Worm (Caenorhabditis elegans) whole organism, L2 larva: ENCODE data around the gene F18A12.7.

Experiments used
- C34F6.9 ChIP-seq: fragments of 150-350 bp; optimal IDR thresholded peaks from 2 replicates; lab custom pipeline; 2014; ENCODE audit warnings: missing biosample characterization, missing genetic modification characterization
- R02D3.7 ChIP-seq: fragments of 150-350 bp; optimal IDR thresholded peaks from 2 replicates; lab custom pipeline; 2014; ENCODE audit warnings: missing biosample characterization, missing genetic modification characterization
- Y55F3AM.14 ChIP-seq: fragments of 200-800 bp; sonication (Bioruptor generic); optimal IDR thresholded peaks from 2 replicates; lab custom pipeline; 2018; ENCODE audit warnings: mild to moderate bottlenecking, missing genetic modification characterization, missing compliant biosample characterization
- ZK546.5 ChIP-seq: sonication (generic microtip); optimal IDR thresholded peaks from 2 replicates; lab custom pipeline; 2017; ENCODE audit warnings: missing biosample characterization, missing genetic modification characterization
- aly-2 ChIP-seq: fragments of 150-350 bp; optimal IDR thresholded peaks from 2 replicates; lab custom pipeline; 2014; ENCODE audit warnings: missing biosample characterization, missing genetic modification characterization
- ama-1 ChIP-seq: fragments of 150-350 bp; optimal IDR thresholded peaks from 2 replicates; lab custom pipeline; 2018; ENCODE audit warnings: inconsistent platforms
- ceh-16 ChIP-seq: fragments of 150-350 bp; optimal IDR thresholded peaks from 2 replicates; lab custom pipeline; 2014; ENCODE audit warnings: missing biosample characterization, missing genetic modification characterization
- ceh-82 ChIP-seq: fragments of 150-350 bp; optimal IDR thresholded peaks from 2 replicates; lab custom pipeline; 2014; ENCODE audit warnings: missing biosample characterization, missing genetic modification characterization
- crh-2 ChIP-seq: sonication (generic microtip); optimal IDR thresholded peaks from 2 replicates; lab custom pipeline; 2017; ENCODE audit warnings: missing biosample characterization, missing genetic modification characterization
- elt-3 ChIP-seq: sonication (generic microtip); optimal IDR thresholded peaks from 2 replicates; lab custom pipeline; 2017; ENCODE audit warnings: missing biosample characterization, missing genetic modification characterization
- fos-1 ChIP-seq: fragments of 150-350 bp; optimal IDR thresholded peaks from 2 replicates; lab custom pipeline; 2014; ENCODE audit warnings: missing biosample characterization, missing genetic modification characterization
- gmeb-1 ChIP-seq: fragments of 150-350 bp; optimal IDR thresholded peaks from 2 replicates; lab custom pipeline; 2014; ENCODE audit warnings: missing biosample characterization, missing genetic modification characterization
- lin-11 ChIP-seq: fragments of 150-350 bp; sonication (generic microtip); optimal IDR thresholded peaks from 2 replicates; lab custom pipeline; 2014; ENCODE audit warnings: missing biosample characterization, missing genetic modification characterization, inconsistent platforms, mixed read lengths
- lin-13 ChIP-seq: fragments of 150-350 bp; optimal IDR thresholded peaks from 2 replicates; lab custom pipeline; 2014; ENCODE audit warnings: missing biosample characterization, missing genetic modification reagents, missing genetic modification characterization
- lin-39 ChIP-seq: fragments of 150-350 bp; optimal IDR thresholded peaks from 2 replicates; lab custom pipeline; 2014; ENCODE audit warnings: missing biosample characterization, missing genetic modification reagents, missing genetic modification characterization
- lsy-2 ChIP-seq, 2 experiments: fragments of 150-350 bp in 1 of 2; sonication (generic microtip) in 1 of 2; optimal IDR thresholded peaks; 2 replicates each; lab custom pipeline; 2014 to 2017; ENCODE audit warnings: missing biosample characterization in 2 of 2, missing genetic modification characterization in 2 of 2
- mab-5 ChIP-seq: fragments of 150-350 bp; optimal IDR thresholded peaks from 2 replicates; lab custom pipeline; 2014; ENCODE audit warnings: missing biosample characterization, missing genetic modification characterization
- mbf-1 ChIP-seq: sonication (generic microtip); optimal IDR thresholded peaks from 2 replicates; lab custom pipeline; 2017; ENCODE audit warnings: missing biosample characterization, missing genetic modification characterization
- nhr-10 ChIP-seq: sonication (generic microtip); optimal IDR thresholded peaks from 2 replicates; lab custom pipeline; 2017; ENCODE audit warnings: missing biosample characterization, missing genetic modification characterization
- nhr-11 ChIP-seq: fragments of 150-350 bp; optimal IDR thresholded peaks from 2 replicates; lab custom pipeline; 2014; ENCODE audit warnings: missing biosample characterization, missing genetic modification characterization
- nhr-12 ChIP-seq: fragments of 150-350 bp; optimal IDR thresholded peaks from 2 replicates; lab custom pipeline; 2014; ENCODE audit warnings: missing biosample characterization, missing genetic modification characterization
- nhr-129 ChIP-seq: fragments of 150-350 bp; optimal IDR thresholded peaks from 2 replicates; lab custom pipeline; 2014; ENCODE audit warnings: missing biosample characterization, missing genetic modification characterization
- nhr-21 ChIP-seq: fragments of 150-350 bp; optimal IDR thresholded peaks from 2 replicates; lab custom pipeline; 2014; ENCODE audit warnings: missing biosample characterization, missing genetic modification characterization
- nhr-23 ChIP-seq: fragments of 150-350 bp; optimal IDR thresholded peaks from 2 replicates; lab custom pipeline; 2014; ENCODE audit warnings: missing biosample characterization, missing genetic modification reagents, missing genetic modification characterization
- nhr-237 ChIP-seq: fragments of 150-350 bp; optimal IDR thresholded peaks from 2 replicates; lab custom pipeline; 2014; ENCODE audit warnings: missing biosample characterization, missing genetic modification characterization
- nhr-25 ChIP-seq: fragments of 150-350 bp; sonication (generic microtip); optimal IDR thresholded peaks from 3 replicates; lab custom pipeline; 2014; ENCODE audit warnings: missing biosample characterization, missing genetic modification characterization
- nhr-77 ChIP-seq: fragments of 150-350 bp; optimal IDR thresholded peaks from 2 replicates; lab custom pipeline; 2014; ENCODE audit warnings: missing biosample characterization, missing genetic modification characterization
- peb-1 ChIP-seq: fragments of 150-350 bp; optimal IDR thresholded peaks from 2 replicates; lab custom pipeline; 2014; ENCODE audit warnings: missing biosample characterization, missing genetic modification characterization
- sem-4 ChIP-seq: fragments of 150-350 bp; optimal IDR thresholded peaks from 2 replicates; lab custom pipeline; 2014; ENCODE audit warnings: missing biosample characterization, missing genetic modification reagents, missing genetic modification characterization
- skn-1 ChIP-seq: sonication (generic microtip); optimal IDR thresholded peaks from 2 replicates; lab custom pipeline; 2017; ENCODE audit warnings: missing biosample characterization, missing genetic modification characterization
- sma-9 ChIP-seq, 2 experiments: fragments of 150-350 bp in 1 of 2; sonication (generic microtip) in 1 of 2; optimal IDR thresholded peaks; 2 replicates each; lab custom pipeline; 2014 to 2016; ENCODE audit warnings: missing genetic modification characterization in 2 of 2, mild to moderate bottlenecking in 1 of 2, missing biosample characterization in 1 of 2, missing compliant biosample characterization in 1 of 2, missing genetic modification reagents in 1 of 2, moderate library complexity in 1 of 2
- snpc-4 ChIP-seq: fragments of 150-350 bp; optimal IDR thresholded peaks from 2 replicates; lab custom pipeline; 2014; ENCODE audit warnings: missing biosample characterization, missing genetic modification characterization
- unc-62 ChIP-seq: fragments of 150-350 bp; optimal IDR thresholded peaks from 2 replicates; lab custom pipeline; 2014; ENCODE audit warnings: missing biosample characterization, missing genetic modification reagents, missing genetic modification characterization
- zag-1 ChIP-seq: fragments of 150-350 bp; optimal IDR thresholded peaks from 2 replicates; lab custom pipeline; 2014; ENCODE audit warnings: missing biosample characterization, missing genetic modification characterization
- ztf-1 ChIP-seq: fragments of 200-800 bp; sonication (Bioruptor generic); conservative IDR thresholded peaks from 2 replicates; pipeline ENCODE4 v1.3.6; 2022; ENCODE audit warnings: missing genetic modification characterization, missing compliant biosample characterization

F18A12.7 gene

ce11 chrII:3425433-3425832 is 11.2 kb upstream of the F18A12.7 start, which contains the start of gene nep-11:
nep-11 (minus strand) TSS chrII:3425533.
- TF ChIP-seq lsy-2 (tag; optimal IDR thresholded peaks at IDR 0.05; lab: Kevin White, UChicago) (no peak), snpc-4 (no peak), peb-1 (tag; lab: Kevin White, UChicago) (no peak), nhr-21 (tag; lab: Kevin White, UChicago) (no peak), ceh-82 (tag; lab: Kevin White, UChicago) (no peak), nhr-11 (no peak), unc-62 (GFP tag; lab: Kevin White, UChicago) (no peak), nhr-23 (tag; lab: Kevin White, UChicago) (no peak), aly-2 (no peak), R02D3.7 (no peak), nhr-10 (no peak), nhr-129 (tag; lab: Kevin White, UChicago) (no peak), sma-9 (GFP tag; optimal IDR thresholded peaks at IDR 0.05; lab: Kevin White, UChicago) (no peak), sma-9 (tag; optimal IDR thresholded peaks at IDR 0.05; lab: Kevin White, UChicago) (no peak), nhr-237 (tag; lab: Kevin White, UChicago) (no peak), ztf-1 (GFP tag; lab: Robert Waterston, UW) (no peak), crh-2 (tag; lab: Kevin White, UChicago) (no peak)

- TF ChIP-seq sem-4 (tag; lab: Kevin White, UChicago) (no peak), elt-3 (tag; lab: Kevin White, UChicago) (no peak), ceh-16 (tag; lab: Kevin White, UChicago) (no peak), nhr-11 (no peak), R02D3.7 (no peak), mbf-1 (tag; lab: Kevin White, UChicago) (no peak), unc-62 (GFP tag; lab: Kevin White, UChicago) (no peak), sma-9 (GFP tag; optimal IDR thresholded peaks at IDR 0.05; lab: Kevin White, UChicago) (no peak), sma-9 (tag; optimal IDR thresholded peaks at IDR 0.05; lab: Kevin White, UChicago) (no peak), peb-1 (tag; lab: Kevin White, UChicago) (no peak), lin-11 (tag; lab: Kevin White, UChicago) (no peak), nhr-23 (tag; lab: Kevin White, UChicago) (no peak), fos-1 (no peak), ZK546.5 (tag; lab: Kevin White, UChicago) (no peak), ztf-1 (GFP tag; lab: Robert Waterston, UW) (no peak), skn-1 (no peak), nhr-129 (tag; lab: Kevin White, UChicago) (no peak), gmeb-1 (tag; lab: Kevin White, UChicago) (no peak), lin-13 (no peak)
Measured at ce11 chrII:3422938-3423337, 8.7 kb upstream of the F18A12.7 start.

DNA sequence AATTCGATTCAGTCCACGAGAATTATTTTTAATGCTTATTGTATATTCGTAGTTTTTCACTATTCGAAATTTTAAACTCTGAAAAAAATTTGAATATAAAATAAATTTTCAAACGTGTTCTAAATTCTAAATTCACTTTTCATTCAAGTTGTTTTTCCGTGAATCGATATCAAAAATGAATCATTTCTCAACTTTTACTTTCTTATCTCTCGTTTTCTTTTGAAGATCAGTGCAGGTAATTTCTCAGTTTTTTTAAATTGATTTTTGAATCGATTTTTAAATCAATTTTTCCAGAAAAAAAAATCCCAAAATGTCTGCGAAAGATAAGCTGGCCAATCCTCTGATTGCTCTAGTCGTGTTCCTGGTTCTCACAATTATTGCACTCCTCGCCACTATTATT is 2.2 kb upstream of the F18A12.7 start, which contains the start of gene nep-6:
nep-6 (plus strand) TSS at position 301 of the 400 bp plus-strand sequence.
- TF ChIP-seq skn-1 (no peak), nhr-129 (tag; lab: Kevin White, UChicago) (no peak), ceh-82 (tag; lab: Kevin White, UChicago) (no peak), ceh-16 (tag; lab: Kevin White, UChicago) (no peak), mab-5 (no peak), R02D3.7 (no peak), nhr-12 (tag; lab: Kevin White, UChicago) (no peak), ama-1 (lab: Kevin White, UChicago) (no peak), crh-2 (tag; lab: Kevin White, UChicago) (no peak), fos-1 (no peak), nhr-23 (tag; lab: Kevin White, UChicago) (no peak), nhr-25 (tag; lab: Kevin White, UChicago) (no peak), nhr-21 (tag; lab: Kevin White, UChicago) (no peak), C34F6.9 (tag; lab: Kevin White, UChicago) (no peak)
- TF ChIP-seq, all 48 proteins: peak for 0

- no peak for TF ChIP-seq nhr-21 (tag; lab: Kevin White, UChicago)
- TF ChIP-seq lin-39 (tag; lab: Kevin White, UChicago): no peak
- no peak for TF ChIP-seq zag-1 (tag; lab: Kevin White, UChicago)
Measured at ce11 chrII:3403535-3403934, 10.7 kb downstream of the F18A12.7 start, which contains the start of gene nep-8. nep-8 (plus strand) TSS chrII:3403835.

DNA sequence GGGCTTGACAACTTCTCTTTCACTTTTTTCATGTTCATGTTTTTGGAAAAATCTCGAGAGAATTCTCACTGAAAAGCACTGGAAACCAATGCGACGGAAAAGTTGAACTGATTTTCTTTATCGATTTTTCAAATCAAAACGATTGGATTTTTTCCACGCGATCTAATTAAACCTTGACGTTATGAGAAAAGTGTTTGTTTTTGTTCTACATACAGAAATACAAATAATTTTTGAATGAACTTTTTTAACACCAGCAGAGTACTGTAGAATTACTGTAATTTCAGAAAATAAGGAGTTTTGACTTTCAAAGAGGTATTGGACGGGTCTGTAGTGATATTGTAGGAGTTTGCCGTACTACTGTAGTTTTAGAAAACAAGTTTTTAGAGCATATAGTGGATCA is 11.4 kb downstream of the F18A12.7 start, which contains the start of gene nep-10:
nep-10 (minus strand) TSS at position 101 of the 400 bp plus-strand sequence.
- TF ChIP-seq Y55F3AM.14: no peak
- no peak for TF ChIP-seq nhr-23 (tag; lab: Kevin White, UChicago)
- TF ChIP-seq ztf-1 (GFP tag; lab: Robert Waterston, UW): no peak
- no peak for TF ChIP-seq ceh-16 (tag; lab: Kevin White, UChicago)
- TF ChIP-seq nhr-77: no peak
- no peak for TF ChIP-seq nhr-129 (tag; lab: Kevin White, UChicago)
